Worm (Caenorhabditis elegans) whole organism, early embryonic: ENCODE results near the gene itm-2.

ENCODE experiments used
- B0310.2 ChIP-seq: sonication (generic microtip); optimal IDR thresholded peaks from 2 replicates; lab custom pipeline; 2016; ENCODE audit warnings: mild to moderate bottlenecking, missing genetic modification characterization, missing compliant biosample characterization
- F13C5.2 ChIP-seq: sonication (generic microtip); optimal IDR thresholded peaks from 2 replicates; lab custom pipeline; 2017; ENCODE audit warnings: mild to moderate bottlenecking, missing genetic modification characterization, inconsistent platforms, missing compliant biosample characterization
- aly-1 ChIP-seq: sonication (generic microtip); optimal IDR thresholded peaks from 2 replicates; lab custom pipeline; 2016; ENCODE audit warnings: missing genetic modification characterization, missing compliant biosample characterization
- ama-1 ChIP-seq: fragments of 150-350 bp; optimal IDR thresholded peaks from 2 replicates; lab custom pipeline; 2014
- ceh-13 ChIP-seq: fragments of 200-800 bp; sonication (Bioruptor generic); optimal IDR thresholded peaks from 2 replicates; lab custom pipeline; 2018; ENCODE audit warnings: mild to moderate bottlenecking, missing genetic modification characterization, missing compliant biosample characterization
- ceh-36 ChIP-seq: sonication (generic microtip); optimal IDR thresholded peaks from 2 replicates; lab custom pipeline; 2016; ENCODE audit warnings: missing genetic modification characterization, inconsistent platforms, missing compliant biosample characterization
- ets-7 ChIP-seq: sonication (generic microtip); optimal IDR thresholded peaks from 2 replicates; lab custom pipeline; 2016; ENCODE audit warnings: missing genotype, missing genetic modification characterization, missing compliant biosample characterization
- flt-1 ChIP-seq: fragments of 200-800 bp; sonication (Bioruptor generic); IDR thresholded peaks from 2 replicates; pipeline ENCODE4 v1.3.6; 2022; ENCODE audit warnings: missing genetic modification characterization, missing compliant biosample characterization
- hmbx-1 ChIP-seq: sonication (generic microtip); optimal IDR thresholded peaks from 2 replicates; lab custom pipeline; 2016; ENCODE audit warnings: mild to moderate bottlenecking, missing genetic modification characterization, missing compliant biosample characterization
- hmg-4 ChIP-seq: fragments of 200-800 bp; sonication (Bioruptor generic); optimal IDR thresholded peaks from 2 replicates; lab custom pipeline; 2018; ENCODE audit warnings: mild to moderate bottlenecking, missing genetic modification characterization, missing compliant biosample characterization
- hnd-1 ChIP-seq: sonication (generic microtip); optimal IDR thresholded peaks from 2 replicates; lab custom pipeline; 2016; ENCODE audit warnings: missing genetic modification characterization, missing compliant biosample characterization
- pes-1 ChIP-seq: fragments of 200-800 bp; sonication (Bioruptor generic); IDR thresholded peaks from 2 replicates; pipeline ENCODE4 v1.3.6; 2022; ENCODE audit warnings: missing genetic modification reagents, missing genetic modification characterization, missing compliant biosample characterization
- scrt-1 ChIP-seq: fragments of 200-800 bp; sonication (Bioruptor generic); IDR thresholded peaks from 2 replicates; pipeline ENCODE4 v1.3.6; 2022; ENCODE audit warnings: missing genetic modification characterization, missing compliant biosample characterization
- sea-1 ChIP-seq: fragments of 200-800 bp; sonication (Bioruptor generic); conservative IDR thresholded peaks from 2 replicates; pipeline ENCODE4 v1.3.6; 2022; ENCODE audit warnings: missing genetic modification characterization, missing compliant biosample characterization
- tbx-11 ChIP-seq: fragments of 200-800 bp; sonication (Bioruptor generic); IDR thresholded peaks from 2 replicates; pipeline ENCODE4 v1.3.6; 2022; ENCODE audit warnings: missing genetic modification characterization, missing compliant biosample characterization
- tbx-37 ChIP-seq: fragments of 200-800 bp; sonication (Bioruptor generic); conservative IDR thresholded peaks from 2 replicates; pipeline ENCODE4 v1.3.6; 2022; ENCODE audit warnings: missing genetic modification reagents, missing genetic modification characterization, missing compliant biosample characterization
- tra-4 ChIP-seq: sonication (generic microtip); optimal IDR thresholded peaks from 2 replicates; lab custom pipeline; 2017; ENCODE audit warnings: missing genetic modification characterization, missing compliant biosample characterization

The itm-2 gene

ce11 chrX:5457184-5457583 lies 12.2 kb downstream of the itm-2 start:
- no peak for TF ChIP-seq tbx-11
- TF ChIP-seq pes-1 (GFP tag; lab: Robert Waterston, UW), result no peak
- TF ChIP-seq hmg-4 (GFP tag; lab: Kevin White, UChicago), result no peak
- TF ChIP-seq F13C5.2 (tag; lab: Kevin White, UChicago), result no peak
- TF ChIP-seq ets-7 (tag; lab: Kevin White, UChicago), result no peak
- no peak for TF ChIP-seq B0310.2
- TF ChIP-seq tbx-37 (GFP tag; lab: Robert Waterston, UW), result no peak
- TF ChIP-seq ama-1 (lab: Kevin White, UChicago), result no peak
- no peak for TF ChIP-seq ceh-36 (tag; lab: Kevin White, UChicago)

- TF ChIP-seq F13C5.2 (tag; lab: Kevin White, UChicago) (no peak), tbx-11 (no peak), tra-4 (no peak), hmg-4 (GFP tag; lab: Kevin White, UChicago) (no peak), ama-1 (lab: Kevin White, UChicago) (no peak), ceh-13 (GFP tag; lab: Kevin White, UChicago) (no peak), sea-1 (GFP tag; lab: Robert Waterston, UW) (no peak), ets-7 (tag; lab: Kevin White, UChicago) (no peak), scrt-1 (GFP tag; lab: Robert Waterston, UW) (no peak), flt-1 (no peak), ceh-36 (tag; lab: Kevin White, UChicago) (no peak), pes-1 (GFP tag; lab: Robert Waterston, UW) (no peak), hnd-1 (tag; lab: Kevin White, UChicago) (no peak), tbx-37 (GFP tag; lab: Robert Waterston, UW) (no peak), B0310.2 (no peak)
These were observed 13.1 kb downstream of the itm-2 start for ce11 chrX:5458043-5458442.

ce11 chrX:5458750-5459149 lies 13.8 kb downstream of the itm-2 start:
- TF ChIP-seq sea-1 (GFP tag; lab: Robert Waterston, UW) (no peak), tbx-37 (GFP tag; lab: Robert Waterston, UW) (no peak), aly-1 (tag; lab: Kevin White, UChicago) (no peak), pes-1 (GFP tag; lab: Robert Waterston, UW) (no peak), ets-7 (tag; lab: Kevin White, UChicago) (no peak), ceh-13 (GFP tag; lab: Kevin White, UChicago) (no peak), tra-4 (no peak), ceh-36 (tag; lab: Kevin White, UChicago) (no peak), hnd-1 (tag; lab: Kevin White, UChicago) (no peak), B0310.2 (no peak), ama-1 (lab: Kevin White, UChicago) (no peak), F13C5.2 (tag; lab: Kevin White, UChicago) (no peak), scrt-1 (GFP tag; lab: Robert Waterston, UW) (no peak), tbx-11 (no peak), hmg-4 (GFP tag; lab: Kevin White, UChicago) (no peak), hmbx-1 (tag; lab: Kevin White, UChicago) (no peak), flt-1 (no peak)

ce11 chrX:5460930-5461329 lies 16.0 kb downstream of the itm-2 start, which contains the start of gene ddr-1:
ddr-1 (plus strand) TSS chrX:5461230.
- TF ChIP-seq flt-1 (no peak), hnd-1 (tag; lab: Kevin White, UChicago) (no peak), ets-7 (tag; lab: Kevin White, UChicago) (no peak), pes-1 (GFP tag; lab: Robert Waterston, UW) (no peak), B0310.2 (no peak), scrt-1 (GFP tag; lab: Robert Waterston, UW) (no peak), aly-1 (tag; lab: Kevin White, UChicago) (no peak), ceh-36 (tag; lab: Kevin White, UChicago) (no peak), tbx-11 (no peak), ama-1 (lab: Kevin White, UChicago) (no peak)

ce11 chrX:5465631-5466030 lies 20.7 kb downstream of the itm-2 start:
- TF ChIP-seq hmbx-1 (tag; lab: Kevin White, UChicago) (no peak), scrt-1 (GFP tag; lab: Robert Waterston, UW) (no peak), ceh-36 (tag; lab: Kevin White, UChicago) (no peak)

ce11 chrX:5466149-5466548 lies 21.2 kb downstream of the itm-2 start:
- TF ChIP-seq tbx-37 (GFP tag; lab: Robert Waterston, UW) (no peak), hmbx-1 (tag; lab: Kevin White, UChicago) (no peak)

- no peak for TF ChIP-seq tbx-11
- no peak for TF ChIP-seq pes-1 (GFP tag; lab: Robert Waterston, UW)
- no peak for TF ChIP-seq tbx-37 (GFP tag; lab: Robert Waterston, UW)
- TF ChIP-seq ceh-36 (tag; lab: Kevin White, UChicago), result no peak
- no peak for TF ChIP-seq tra-4
- TF ChIP-seq ceh-13 (GFP tag; lab: Kevin White, UChicago), result no peak
- no peak for TF ChIP-seq flt-1
- TF ChIP-seq aly-1 (tag; lab: Kevin White, UChicago), result no peak
- no peak for TF ChIP-seq hmbx-1 (tag; lab: Kevin White, UChicago)
- TF ChIP-seq hmg-4 (GFP tag; lab: Kevin White, UChicago), result no peak
- no peak for TF ChIP-seq B0310.2
These were observed 22.3 kb downstream of the itm-2 start for ce11 chrX:5467308-5467707.

ce11 chrX:5467820-5468270 lies 22.9 kb downstream of the itm-2 start, which contains the start of gene dpyd-1:
dpyd-1 (plus strand) TSS chrX:5467870.
- no peak for TF ChIP-seq hnd-1 (tag; lab: Kevin White, UChicago)
- no peak for TF ChIP-seq B0310.2
- no peak for TF ChIP-seq aly-1 (tag; lab: Kevin White, UChicago)
- no peak for TF ChIP-seq hmg-4 (GFP tag; lab: Kevin White, UChicago)
- TF ChIP-seq scrt-1 (GFP tag; lab: Robert Waterston, UW), result no peak
- TF ChIP-seq ceh-36 (tag; lab: Kevin White, UChicago), result no peak
- no peak for TF ChIP-seq ceh-13 (GFP tag; lab: Kevin White, UChicago)
- TF ChIP-seq hmbx-1 (tag; lab: Kevin White, UChicago), result no peak
- no peak for TF ChIP-seq ama-1 (lab: Kevin White, UChicago)
- TF ChIP-seq flt-1, result no peak
